Fruit fly (Drosophila melanogaster): Measurements from ENCODE around the gene CG5078.

The CG5078 gene

DNA sequence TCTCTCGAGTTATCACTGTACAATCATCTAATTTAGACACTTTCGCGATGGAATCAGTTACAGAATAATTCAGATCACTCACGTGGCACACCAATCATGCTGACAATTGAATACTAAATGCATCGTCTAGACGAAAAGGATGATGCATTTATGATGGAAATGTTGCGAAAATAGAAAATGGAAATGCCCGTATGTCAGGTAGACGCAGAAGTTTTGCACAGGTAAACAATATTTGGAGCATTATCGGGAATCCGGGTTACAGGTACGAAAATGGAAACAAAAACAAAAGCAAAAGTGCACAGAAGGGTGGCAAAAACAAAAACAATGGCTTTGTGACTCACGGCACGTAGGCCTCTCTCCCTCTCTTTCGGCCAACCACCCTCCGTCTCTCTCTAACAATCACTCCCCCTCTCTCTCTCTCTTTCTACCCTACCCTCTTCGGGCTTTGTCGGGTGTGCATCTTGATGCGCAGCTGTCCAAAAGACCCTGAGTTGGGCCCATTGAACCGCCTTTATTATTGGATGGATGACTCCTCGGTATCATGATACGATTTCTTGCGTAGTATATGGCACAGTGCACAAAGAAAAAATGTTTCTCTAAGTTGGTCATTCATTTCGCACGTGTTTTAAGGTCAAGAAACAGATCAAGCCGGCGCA is 11.5 kb downstream of the CG5078 start:
- TF ChIP-seq repo (GFP tag; optimal IDR thresholded peaks at IDR 0.05) (no peak), ac (GFP tag; optimal IDR thresholded peaks at IDR 0.05) (peak; percentile 2), psq (GFP tag; optimal IDR thresholded peaks at IDR 0.05) (no peak), pho (GFP tag; optimal IDR thresholded peaks at IDR 0.05) (no peak), tll (GFP tag; optimal IDR thresholded peaks at IDR 0.05) (peak in 1 of 2 experiments; percentile 99), cad (GFP tag; optimal IDR thresholded peaks at IDR 0.05) (peak; percentile 46), pros (GFP tag; optimal IDR thresholded peaks at IDR 0.05) (peak; percentile 94), CkIIα-i1 (GFP tag; IDR thresholded peaks at IDR 0.05) (no peak), CG3163 (GFP tag; optimal IDR thresholded peaks at IDR 0.05) (peak; percentile 61), CG15479 (GFP tag; optimal IDR thresholded peaks at IDR 0.05) (peak; percentile 96), zen (tag; optimal IDR thresholded peaks at IDR 0.05) (peak; percentile 64), Mrtf (GFP tag; IDR thresholded peaks at IDR 0.05) (no peak), sisA (GFP tag; IDR thresholded peaks at IDR 0.05) (no peak), br (optimal IDR thresholded peaks at IDR 0.05) (no peak), Chrac-16 (GFP tag; optimal IDR thresholded peaks at IDR 0.05) (no peak), eve (GFP tag; optimal IDR thresholded peaks at IDR 0.05) (no peak), CG8290 (GFP tag; optimal IDR thresholded peaks at IDR 0.05) (no peak), CG8290 (tag; optimal IDR thresholded peaks at IDR 0.05) (peak; percentile 3 to 39), CG1832 (GFP tag; optimal IDR thresholded peaks at IDR 0.05) (peak; percentile 91), oc (tag; optimal IDR thresholded peaks at IDR 0.05) (no peak), sens (GFP tag) (peak; percentile 64), CG31388 (GFP tag; optimal IDR thresholded peaks at IDR 0.05) (no peak), stwl (tag; optimal IDR thresholded peaks at IDR 0.05) (no peak), Nf-YA (GFP tag; IDR thresholded peaks at IDR 0.05) (no peak), Kr (GFP tag; optimal IDR thresholded peaks at IDR 0.05) (peak; percentile 58), ttk (GFP tag; IDR thresholded peaks at IDR 0.05) (peak; percentile 63), seq (GFP tag; IDR thresholded peaks at IDR 0.05) (peak; percentile 63; the same call in 1 of the 2 replicates), CG2129 (GFP tag; IDR thresholded peaks at IDR 0.05; ENCODE audit: partially characterized antibody) (no peak), CG2875 (GFP tag; optimal IDR thresholded peaks at IDR 0.05) (peak; percentile 8), CG4360 (GFP tag; IDR thresholded peaks at IDR 0.05) (peak; percentile 45; the same call in 1 of the 2 replicates), jumu (GFP tag; optimal IDR thresholded peaks at IDR 0.05) (no peak), Myb (GFP tag; optimal IDR thresholded peaks at IDR 0.05) (no peak), Doc2 (GFP tag; IDR thresholded peaks at IDR 0.05) (no peak), crol (GFP tag; IDR thresholded peaks at IDR 0.05) (peak; percentile 76), CG17328 (GFP tag; IDR thresholded peaks at IDR 0.05) (no peak), slp2 (GFP tag; optimal IDR thresholded peaks at IDR 0.05) (no peak), CG3838 (GFP tag; optimal IDR thresholded peaks at IDR 0.05) (no peak), ci (GFP tag; IDR thresholded peaks at IDR 0.05) (peak; percentile 41; the same call in 2 of the 3 replicates), Side (GFP tag; optimal IDR thresholded peaks at IDR 0.05) (peak; percentile 17), D (optimal IDR thresholded peaks at IDR 0.05) (peak; percentile 74), D (GFP tag; optimal IDR thresholded peaks at IDR 0.05) (no peak), Abd-B (GFP tag; optimal IDR thresholded peaks at IDR 0.05) (no peak), aop (GFP tag; IDR thresholded peaks at IDR 0.05) (no peak), CG16813 (GFP tag; IDR thresholded peaks at IDR 0.05; ENCODE audit: partially characterized antibody) (0 out of 3 replicates have a peak, but pooled peaks have one; percentile 28), ato (GFP tag; IDR thresholded peaks at IDR 0.05; ENCODE audit: partially characterized antibody) (peak; percentile 45; the same call in 1 of the 2 replicates), kay (GFP tag; optimal IDR thresholded peaks at IDR 0.05) (peak; percentile 73), dmrt11E (tag; optimal IDR thresholded peaks at IDR 0.05) (no peak), toy (GFP tag; IDR thresholded peaks at IDR 0.05) (no peak), lbe (GFP tag; optimal IDR thresholded peaks at IDR 0.05) (no peak), gcm2 (GFP tag; optimal IDR thresholded peaks at IDR 0.05) (no peak), CG6791 (GFP tag; IDR thresholded peaks at IDR 0.05; ENCODE audit: partially characterized antibody) (peak; percentile 43; the same call in 1 of the 3 replicates)
